Worm (Caenorhabditis elegans): Measurements from ENCODE around the gene C07B5.3.

ce11 chrX:9523118-9523517 lies at the start of gene C07B5.3:
- TF ChIP-seq tbx-11 (GFP tag; IDR thresholded peaks at IDR 0.05) (no peak), pes-1 (GFP tag; IDR thresholded peaks at IDR 0.05) (no peak), F13C5.2 (tag; optimal IDR thresholded peaks at IDR 0.05) (no peak), sea-1 (GFP tag; conservative IDR thresholded peaks at IDR 0.05) (no peak)

Measured in whole organism, early embryonic.